Worm (Caenorhabditis elegans): Measurements from ENCODE around the gene F49C12.6.

Gene F49C12.6

DNA sequence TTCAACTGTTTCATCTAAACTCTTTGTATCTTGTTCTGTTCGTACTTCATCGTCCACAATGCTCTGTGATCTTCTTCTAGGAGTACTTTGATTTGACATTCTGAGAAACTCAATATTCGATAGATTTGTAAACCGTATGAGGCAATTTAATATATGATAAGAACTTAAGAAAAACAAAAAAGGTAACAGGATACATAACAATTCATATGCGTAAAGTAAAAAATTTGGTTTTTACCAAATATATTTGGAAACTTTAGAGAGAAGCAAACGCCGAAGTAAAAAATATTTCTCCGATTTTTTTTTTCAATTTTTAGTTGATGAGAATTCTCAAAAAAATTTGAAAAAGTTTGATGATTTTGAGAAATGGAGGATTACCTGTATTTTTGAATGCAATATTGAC lies 42.4 kb downstream of the F49C12.6 start, which contains the start of gene Y11D7A.19:
Y11D7A.19 (minus strand) TSS at position 101 of the 400 bp plus-strand sequence.
- TF ChIP-seq unc-62 (GFP tag; optimal IDR thresholded peaks at IDR 0.05) = no peak

ce11 chrIV:9264513-9264912 lies 44.4 kb downstream of the F49C12.6 start:
- TF ChIP-seq unc-62 (GFP tag; optimal IDR thresholded peaks at IDR 0.05) = no peak

DNA sequence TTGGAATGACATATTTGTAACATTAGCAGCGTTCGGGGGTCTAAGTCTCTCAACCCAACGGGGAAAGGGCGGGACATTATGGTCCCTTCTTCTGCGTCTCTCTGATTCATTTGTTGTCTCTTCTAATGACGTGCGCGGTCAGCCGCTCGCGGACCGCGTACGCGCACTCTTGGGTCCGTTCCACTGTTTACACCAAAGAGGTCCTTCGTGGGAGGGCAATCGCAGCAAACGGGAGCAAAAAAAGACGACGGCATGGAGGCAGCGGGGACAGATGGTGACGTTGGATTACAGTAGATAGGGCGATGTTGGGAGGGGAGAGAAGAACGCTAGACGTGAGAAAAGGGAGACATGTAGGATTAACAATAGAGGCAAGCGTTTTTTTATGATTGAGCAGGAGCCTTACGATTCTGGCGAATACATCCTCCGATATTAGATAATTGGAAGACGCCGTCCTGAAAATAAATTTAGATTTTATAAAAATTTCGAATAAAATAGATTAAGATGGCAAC lies 45.0 kb downstream of the F49C12.6 start, which contains the start of gene flh-1:
flh-1 (minus strand) TSS at position 459 of the 509 bp plus-strand sequence.
- no peak for TF ChIP-seq unc-62 (GFP tag; optimal IDR thresholded peaks at IDR 0.05)

DNA sequence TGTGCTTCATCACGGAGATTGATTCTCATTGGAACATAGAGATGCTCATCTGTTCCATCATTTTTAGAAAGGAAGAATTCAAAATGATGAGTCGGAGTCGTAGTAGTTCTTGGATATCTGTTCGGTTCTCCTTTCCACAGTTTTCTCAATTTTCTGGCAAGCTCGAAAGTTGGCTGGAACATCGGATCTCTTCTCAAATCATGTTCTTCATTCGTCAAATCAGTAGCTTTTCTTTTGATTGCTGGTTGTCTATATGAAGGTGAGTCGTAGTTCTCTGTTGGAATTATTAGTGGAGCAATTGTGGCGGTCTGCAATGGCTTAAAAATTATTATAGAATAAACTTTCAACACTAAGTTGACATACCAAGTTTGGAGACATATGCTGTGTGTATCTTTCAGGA lies 46.6 kb downstream of the F49C12.6 start:
- TF ChIP-seq unc-62 (GFP tag; optimal IDR thresholded peaks at IDR 0.05) = no peak

DNA sequence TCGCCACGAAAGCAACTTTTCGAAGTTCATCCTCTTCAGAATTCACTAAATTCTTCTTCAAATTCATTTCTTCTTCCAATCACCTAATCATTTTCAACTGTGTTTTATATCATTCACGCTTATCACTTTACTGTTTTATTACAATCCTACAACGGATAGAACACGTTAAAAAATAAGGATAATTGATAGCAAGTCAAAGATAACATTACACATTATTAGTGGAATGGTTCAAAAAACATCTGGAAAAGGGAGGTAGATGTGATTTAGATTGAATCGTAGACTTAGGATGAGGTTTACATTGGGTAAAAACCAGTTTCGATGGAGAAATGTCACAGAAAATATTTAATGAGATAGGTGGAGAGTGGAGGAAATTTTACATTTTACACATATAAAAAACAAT lies 47.2 kb downstream of the F49C12.6 start, which contains the start of gene col-120:
col-120 (minus strand) TSS at position 101 of the 400 bp plus-strand sequence.
- no peak for TF ChIP-seq unc-62 (GFP tag; optimal IDR thresholded peaks at IDR 0.05)

DNA sequence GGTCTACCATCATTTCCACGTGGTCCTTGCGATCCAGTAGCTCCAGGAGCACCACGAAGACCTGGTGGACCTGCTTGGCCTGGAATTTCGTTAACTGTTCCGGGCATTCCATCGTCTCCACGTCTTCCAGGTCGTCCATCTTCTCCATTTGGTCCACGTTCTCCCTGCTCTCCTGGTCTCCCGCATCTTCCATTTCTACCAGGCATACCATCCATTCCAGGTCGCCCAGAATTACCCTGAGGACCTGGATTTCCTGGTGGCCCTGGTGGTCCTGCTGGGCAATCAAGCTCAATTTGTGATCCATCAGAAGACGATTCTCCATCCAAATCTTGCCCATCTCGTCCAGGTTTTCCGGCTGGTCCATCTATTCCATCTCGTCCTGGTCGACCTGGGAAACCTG lies 48.0 kb downstream of the F49C12.6 start:
- TF ChIP-seq unc-62 (GFP tag; optimal IDR thresholded peaks at IDR 0.05) = no peak

- TF ChIP-seq unc-62 (GFP tag; optimal IDR thresholded peaks at IDR 0.05) = no peak
Measured at ce11 chrIV:9260334-9260733, 48.5 kb downstream of the F49C12.6 start.

DNA sequence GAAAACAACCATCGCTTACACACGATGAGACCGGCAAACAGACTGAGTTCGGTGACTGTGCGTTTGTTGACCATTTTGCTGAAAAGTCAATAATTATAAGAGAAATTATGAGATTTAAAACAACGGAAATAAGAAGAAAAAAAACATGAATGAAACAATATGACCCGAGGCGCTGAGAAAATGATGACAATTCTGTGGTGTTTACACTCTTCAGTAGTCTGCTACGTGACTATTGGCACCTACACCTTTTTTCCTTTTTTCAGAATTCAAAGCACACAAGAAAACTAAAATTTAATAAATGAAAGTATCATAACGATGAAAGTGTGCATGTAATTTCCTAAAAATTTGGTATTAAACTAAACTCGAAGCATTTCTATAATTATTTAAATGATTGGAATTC lies 49.2 kb downstream of the F49C12.6 start, which contains the start of gene Y11D7A.10:
Y11D7A.10 (minus strand) TSS at position 82 of the 400 bp plus-strand sequence.
- no peak for TF ChIP-seq unc-62 (GFP tag; optimal IDR thresholded peaks at IDR 0.05)

DNA sequence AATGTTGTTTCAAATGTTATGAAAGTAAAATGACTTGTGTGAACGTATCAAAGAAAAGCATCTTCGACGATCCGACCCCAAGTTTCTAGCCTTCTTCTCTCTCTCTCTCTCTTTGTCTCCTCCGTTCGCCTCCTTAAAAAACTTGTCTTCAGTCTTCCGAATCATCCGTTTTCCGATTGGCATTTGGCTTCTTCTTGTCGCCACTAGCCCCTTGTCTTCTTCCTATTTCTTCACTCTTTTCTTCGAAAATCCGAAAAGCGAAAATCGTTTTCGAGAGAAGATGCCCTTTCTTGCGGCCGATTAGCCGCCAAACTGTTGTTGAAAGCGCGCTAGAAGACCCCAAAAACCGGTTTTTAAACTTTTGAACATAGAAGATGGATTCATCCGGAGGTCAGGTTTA lies 50.3 kb downstream of the F49C12.6 start:
- TF ChIP-seq unc-62 (GFP tag; optimal IDR thresholded peaks at IDR 0.05) = no peak

Measured in whole organism, dauer.